Fruit fly (Drosophila melanogaster): Measurements from ENCODE around the gene Aven.

DNA sequence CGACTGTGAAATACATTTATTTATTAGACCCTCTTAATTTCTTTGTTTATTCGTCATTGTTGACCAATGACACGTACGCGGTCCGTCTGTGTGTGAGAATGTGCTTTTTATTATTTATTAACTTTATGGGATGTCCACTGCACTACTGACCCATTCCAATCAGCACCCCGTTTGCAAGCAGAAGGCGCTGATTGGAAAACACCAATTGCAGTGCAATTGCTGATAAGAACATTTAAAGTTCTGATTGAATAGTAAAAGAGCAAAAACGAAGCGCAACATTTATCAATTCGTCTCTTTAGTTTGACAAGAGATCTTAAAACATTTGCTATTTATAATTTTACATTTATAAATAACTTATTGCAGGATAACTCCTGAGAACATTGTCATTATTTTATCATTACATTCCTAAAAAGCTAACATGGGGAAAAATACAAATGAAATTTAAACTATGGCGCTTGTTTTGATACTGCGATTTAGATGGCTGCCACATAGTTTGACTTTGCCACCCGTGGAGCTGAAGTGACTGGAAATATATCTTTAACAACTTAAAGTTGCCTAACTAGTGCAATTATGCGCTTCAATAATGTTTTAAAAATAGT, 29.1 kb upstream of the Aven start:
- TF ChIP-seq CG8478 (optimal IDR thresholded peaks at IDR 0.05), result no peak
- no peak for TF ChIP-seq CTCF (optimal IDR thresholded peaks at IDR 0.05)

All from S2 (cell line).